Worm (Caenorhabditis elegans) whole organism, young adult: ENCODE results near the gene F57G12.2.

ENCODE experiments used
- B0019.2 ChIP-seq: fragments of 200-800 bp; sonication (Bioruptor generic); conservative IDR thresholded peaks from 2 replicates; pipeline ENCODE4 v1.3.6; 2022; ENCODE audit warnings: missing genetic modification reagents, missing genetic modification characterization, missing compliant biosample characterization
- C17E4.6 ChIP-seq: fragments of 200-800 bp; sonication (Bioruptor generic); IDR thresholded peaks from 2 replicates; pipeline ENCODE4 v1.3.6; 2022; ENCODE audit warnings: missing genetic modification reagents, missing genetic modification characterization, missing compliant biosample characterization
- F57A8.1 ChIP-seq: fragments of 200-800 bp; sonication (Bioruptor generic); optimal IDR thresholded peaks from 2 replicates; lab custom pipeline; 2018; ENCODE audit warnings: mild to moderate bottlenecking, missing genetic modification characterization, moderate library complexity, missing compliant biosample characterization
- K12H6.12 ChIP-seq: fragments of 200-800 bp; sonication (Bioruptor generic); optimal IDR thresholded peaks from 2 replicates; lab custom pipeline; 2018; ENCODE audit warnings: mild to moderate bottlenecking, missing genetic modification characterization, missing compliant biosample characterization
- ZK185.1 ChIP-seq: sonication (generic microtip); optimal IDR thresholded peaks from 2 replicates; lab custom pipeline; 2016; ENCODE audit warnings: mild to moderate bottlenecking, missing genetic modification characterization, missing compliant biosample characterization; ENCODE audit not compliant: poor library complexity, severe bottlenecking
- akir-1 ChIP-seq: fragments of 200-800 bp; sonication (Bioruptor generic); optimal IDR thresholded peaks from 2 replicates; lab custom pipeline; 2018; ENCODE audit warnings: mild to moderate bottlenecking, missing genetic modification characterization, moderate library complexity, missing compliant biosample characterization
- aptf-2 ChIP-seq: fragments of 200-800 bp; sonication (Bioruptor generic); conservative IDR thresholded peaks from 2 replicates; pipeline ENCODE4 v1.3.6; 2022; ENCODE audit warnings: missing genetic modification reagents, missing genetic modification characterization, missing compliant biosample characterization
- attf-5 ChIP-seq: fragments of 200-800 bp; sonication (Bioruptor generic); optimal IDR thresholded peaks from 2 replicates; lab custom pipeline; 2018; ENCODE audit warnings: mild to moderate bottlenecking, missing genetic modification characterization, missing compliant biosample characterization
- bed-1 ChIP-seq: fragments of 200-800 bp; sonication (Bioruptor generic); IDR thresholded peaks from 2 replicates; pipeline ENCODE4 v1.3.6; 2022; ENCODE audit warnings: missing genetic modification reagents, missing genetic modification characterization, missing compliant biosample characterization
- ccch-3 ChIP-seq: fragments of 200-800 bp; sonication (Bioruptor generic); optimal IDR thresholded peaks from 2 replicates; lab custom pipeline; 2018; ENCODE audit warnings: mild to moderate bottlenecking, missing genetic modification characterization, missing compliant biosample characterization
- cebp-1 ChIP-seq, 2 experiments: fragments of 200-800 bp in 1 of 2; sonication (Bioruptor generic) in 1 of 2; sonication (generic microtip) in 1 of 2; IDR thresholded peaks in 1 of 2; optimal IDR thresholded peaks in 1 of 2; 2 replicates each; pipeline versions ENCODE4 v1.3.6 to Lab custom; 2017 to 2022; ENCODE audit warnings: missing compliant biosample characterization in 2 of 2, missing genetic modification characterization in 2 of 2, mild to moderate bottlenecking in 1 of 2, missing genetic modification reagents in 1 of 2, moderate library complexity in 1 of 2
- ceh-27 ChIP-seq: fragments of 200-800 bp; sonication (Bioruptor generic); optimal IDR thresholded peaks from 2 replicates; lab custom pipeline; 2018; ENCODE audit warnings: mild to moderate bottlenecking, missing genetic modification characterization, moderate library complexity, missing compliant biosample characterization
- ceh-40 ChIP-seq: fragments of 200-800 bp; sonication (Bioruptor generic); IDR thresholded peaks from 2 replicates; pipeline ENCODE4 v1.3.6; 2022; ENCODE audit warnings: missing genetic modification characterization, missing compliant biosample characterization
- chd-7 ChIP-seq: sonication (generic microtip); optimal IDR thresholded peaks from 2 replicates; lab custom pipeline; 2016; ENCODE audit warnings: mild to moderate bottlenecking, missing genetic modification characterization, moderate library complexity, missing compliant biosample characterization
- dox-1 ChIP-seq: fragments of 200-800 bp; sonication (Bioruptor generic); IDR thresholded peaks from 2 replicates; pipeline ENCODE4 v1.3.6; 2022; ENCODE audit warnings: missing genetic modification reagents, missing genetic modification characterization, missing compliant biosample characterization
- efl-1 ChIP-seq: fragments of 150-350 bp; optimal IDR thresholded peaks from 2 replicates; lab custom pipeline; 2014; ENCODE audit warnings: missing biosample characterization, missing genetic modification reagents, missing genetic modification characterization
- egrh-3 ChIP-seq: fragments of 200-800 bp; sonication (Bioruptor generic); IDR thresholded peaks from 2 replicates; pipeline ENCODE4 v1.3.6; 2022; ENCODE audit warnings: missing genetic modification reagents, missing genetic modification characterization, missing compliant biosample characterization
- hlh-26 ChIP-seq: fragments of 200-800 bp; sonication (Bioruptor generic); conservative IDR thresholded peaks from 2 replicates; pipeline ENCODE4 v1.3.6; 2022; ENCODE audit warnings: missing genetic modification reagents, missing genetic modification characterization, missing compliant biosample characterization
- let-526 ChIP-seq: fragments of 200-800 bp; sonication (Bioruptor generic); IDR thresholded peaks from 2 replicates; pipeline ENCODE4 v1.3.6; 2022; ENCODE audit warnings: missing genetic modification reagents, missing genetic modification characterization, missing compliant biosample characterization
- lin-35 ChIP-seq, 3 experiments: fragments of 150-350 bp in 2 of 3; sonication (generic microtip) in 1 of 3; optimal IDR thresholded peaks; 2 replicates each; lab custom pipeline; 2014 to 2018; ENCODE audit warnings: missing biosample characterization in 3 of 3, missing genetic modification characterization in 3 of 3, missing genetic modification reagents in 3 of 3
- lin-40 ChIP-seq: sonication (generic microtip); optimal IDR thresholded peaks from 2 replicates; lab custom pipeline; 2016; ENCODE audit warnings: missing genetic modification characterization, mild to moderate bottlenecking, missing compliant biosample characterization, missing genotype, missing genetic modification reagents
- madf-3 ChIP-seq: fragments of 200-800 bp; sonication (Bioruptor generic); IDR thresholded peaks from 2 replicates; pipeline ENCODE4 v1.3.6; 2022; ENCODE audit warnings: missing genetic modification reagents, missing genetic modification characterization, missing compliant biosample characterization
- nfya-1 ChIP-seq: sonication (generic microtip); optimal IDR thresholded peaks from 2 replicates; lab custom pipeline; 2017; ENCODE audit warnings: antibody characterized with exemption, missing compliant biosample characterization, missing genetic modification characterization, borderline replicate concordance; ENCODE audit not compliant: insufficient read depth
- nfya-2 ChIP-seq: fragments of 200-800 bp; sonication (Bioruptor generic); IDR thresholded peaks from 2 replicates; pipeline ENCODE4 v1.3.6; 2022; ENCODE audit warnings: missing genetic modification reagents, missing genetic modification characterization, missing compliant biosample characterization
- pha-4 ChIP-seq: fragments of 150-350 bp; sonication (generic microtip); optimal IDR thresholded peaks from 2 replicates; lab custom pipeline; 2014; ENCODE audit warnings: missing biosample characterization, missing genetic modification reagents, missing genetic modification characterization
- rpc-1 ChIP-seq, 2 experiments: fragments of 150-350 bp in 1 of 2; sonication (generic microtip) in 1 of 2; optimal IDR thresholded peaks; 2 replicates each; lab custom pipeline; 2014 to 2018; ENCODE audit warnings: missing biosample characterization in 1 of 2, missing genetic modification characterization in 1 of 2, missing genetic modification reagents in 1 of 2, missing genotype in 1 of 2
- snpc-1.1 ChIP-seq: sonication (generic microtip); optimal IDR thresholded peaks from 2 replicates; lab custom pipeline; 2017; ENCODE audit warnings: missing genetic modification characterization, mild to moderate bottlenecking, missing compliant biosample characterization, antibody characterized with exemption, moderate library complexity, missing genotype, missing genetic modification reagents; ENCODE audit not compliant: insufficient read depth
- sptf-2 ChIP-seq: fragments of 200-800 bp; sonication (Bioruptor generic); optimal IDR thresholded peaks from 2 replicates; lab custom pipeline; 2018; ENCODE audit warnings: mild to moderate bottlenecking, missing genetic modification characterization, missing compliant biosample characterization
- zfh-2 ChIP-seq: fragments of 200-800 bp; sonication (Bioruptor generic); conservative IDR thresholded peaks from 2 replicates; pipeline ENCODE4 v1.3.6; 2022; ENCODE audit warnings: missing genetic modification reagents, missing genetic modification characterization, missing compliant biosample characterization
- ztf-25 ChIP-seq: fragments of 200-800 bp; sonication (Bioruptor generic); IDR thresholded peaks from 2 replicates; pipeline ENCODE4 v1.3.6; 2022; ENCODE audit warnings: missing genetic modification reagents, missing genetic modification characterization, missing compliant biosample characterization

F57G12.2 gene

ce11 chrX:12177521-12177920 is 17.7 kb upstream of the F57G12.2 start:
- TF ChIP-seq let-526 = no peak
- TF ChIP-seq lin-40 (tag; lab: Kevin White, UChicago) = peak; percentile 6
- no peak for TF ChIP-seq ccch-3 (GFP tag; lab: Kevin White, UChicago)
- no peak for TF ChIP-seq attf-5 (GFP tag; lab: Kevin White, UChicago)

ce11 chrX:12176873-12177293 is 17.0 kb upstream of the F57G12.2 start:
- TF ChIP-seq ceh-40 (GFP tag; lab: Robert Waterston, UW) (no peak), lin-35 (GFP tag; optimal IDR thresholded peaks at IDR 0.05; lab: Kevin White, UChicago) (no peak), madf-3 (GFP tag; lab: Robert Waterston, UW) (no peak), K12H6.12 (no peak), rpc-1 (optimal IDR thresholded peaks at IDR 0.05; lab: Kevin White, UChicago) (no peak), rpc-1 (tag; optimal IDR thresholded peaks at IDR 0.05; lab: Kevin White, UChicago) (no peak), snpc-1.1 (tag; lab: Kevin White, UChicago) (no peak), pha-4 (tag; lab: Kevin White, UChicago) (no peak), dox-1 (GFP tag; lab: Robert Waterston, UW) (no peak), ceh-27 (GFP tag; lab: Kevin White, UChicago) (peak; percentile 32), egrh-3 (GFP tag; lab: Robert Waterston, UW) (peak; percentile 58; the same call in 1 of the 2 replicates), akir-1 (GFP tag; lab: Kevin White, UChicago) (no peak), zfh-2 (peak; percentile 62), efl-1 (GFP tag; lab: Kevin White, UChicago) (no peak), chd-7 (tag; lab: Kevin White, UChicago) (no peak), F57A8.1 (GFP tag; lab: Kevin White, UChicago) (no peak), hlh-26 (no peak), cebp-1 (GFP tag; IDR thresholded peaks at IDR 0.05; lab: Robert Waterston, UW) (no peak), cebp-1 (tag; optimal IDR thresholded peaks at IDR 0.05; lab: Kevin White, UChicago) (peak; percentile 12)

ce11 chrX:12176394-12176793 is 16.5 kb upstream of the F57G12.2 start:
- TF ChIP-seq bed-1 (GFP tag; lab: Robert Waterston, UW) (no peak), nfya-2 (GFP tag; lab: Robert Waterston, UW) (no peak), K12H6.12 (no peak), lin-40 (tag; lab: Kevin White, UChicago) (peak; percentile 20), ZK185.1 (tag; lab: Kevin White, UChicago) (peak; percentile 6), sptf-2 (no peak), B0019.2 (GFP tag; lab: Robert Waterston, UW) (no peak)
- TF ChIP-seq, all 124 proteins: peak for 2

- TF ChIP-seq aptf-2 (GFP tag; lab: Robert Waterston, UW) = no peak
- TF ChIP-seq ztf-25 = peak; percentile 32; the same call in 1 of the 2 replicates
- TF ChIP-seq nfya-1 (tag; lab: Kevin White, UChicago) = no peak
- no peak for TF ChIP-seq ccch-3 (GFP tag; lab: Kevin White, UChicago)
- no peak for TF ChIP-seq C17E4.6
- no peak for TF ChIP-seq cebp-1 (GFP tag; IDR thresholded peaks at IDR 0.05; lab: Robert Waterston, UW)
- TF ChIP-seq cebp-1 (tag; optimal IDR thresholded peaks at IDR 0.05; lab: Kevin White, UChicago) = peak; percentile 23
Observed at ce11 chrX:12175667-12176278, 15.9 kb upstream of the F57G12.2 start.
